Worm (Caenorhabditis elegans) whole organism, mixed stage, embryonic: Measurements from ENCODE around the gene srh-266.

ENCODE experiments used
- elt-1 ChIP-seq: sonication (generic microtip); optimal IDR thresholded peaks from 2 replicates; lab custom pipeline; 2017; ENCODE audit warnings: missing genetic modification characterization, mild to moderate bottlenecking, missing compliant biosample characterization, antibody characterized with exemption, moderate library complexity, borderline replicate concordance; ENCODE audit not compliant: insufficient read depth
- elt-3 ChIP-seq: fragments of 150-350 bp; optimal IDR thresholded peaks from 2 replicates; lab custom pipeline; 2014; ENCODE audit warnings: missing biosample characterization, missing genetic modification characterization
- nhr-12 ChIP-seq: fragments of 150-350 bp; optimal IDR thresholded peaks from 2 replicates; lab custom pipeline; 2014; ENCODE audit warnings: missing biosample characterization, missing genetic modification characterization
- unc-62 ChIP-seq: fragments of 150-350 bp; optimal IDR thresholded peaks from 2 replicates; lab custom pipeline; 2014; ENCODE audit warnings: missing biosample characterization, missing genetic modification reagents, missing genetic modification characterization
- ztf-11 ChIP-seq: fragments of 150-350 bp; optimal IDR thresholded peaks from 2 replicates; lab custom pipeline; 2014; ENCODE audit warnings: missing biosample characterization, missing genetic modification characterization

DNA sequence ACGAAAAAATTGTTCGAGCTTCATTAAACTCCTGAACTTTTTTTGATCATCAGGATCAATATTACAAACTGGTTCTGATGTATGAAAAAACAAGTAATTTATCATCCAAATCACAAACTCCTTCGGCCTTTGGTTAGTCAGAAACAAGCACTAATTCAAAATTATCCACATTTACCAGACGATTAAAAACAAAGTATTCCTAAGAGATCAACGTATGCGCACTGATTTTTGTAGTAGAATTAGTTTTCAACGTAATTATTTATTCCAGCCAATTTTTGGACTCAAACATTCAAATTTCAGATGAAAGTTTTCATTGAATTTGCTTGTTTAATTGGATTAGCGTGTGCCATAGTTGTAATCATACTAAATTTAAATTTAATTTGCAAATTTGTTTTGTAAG lies 42.3 kb downstream of the srh-266 start, which contains the start of gene srbc-38:
- TF ChIP-seq elt-3 (tag; lab: Kevin White, UChicago) (no peak), unc-62 (no peak), ztf-11 (tag; lab: Kevin White, UChicago) (no peak), nhr-12 (tag; lab: Kevin White, UChicago) (no peak), elt-1 (tag; lab: Kevin White, UChicago) (no peak)
